Fruit fly (Drosophila melanogaster) Kc167 (cell line): ENCODE results near the gene Pcd.

ENCODE experiments used
- Myc ChIP-seq: fragments of >200 bp; optimal IDR thresholded peaks from 2 replicates; lab custom pipeline; 2017; ENCODE audit warnings: missing external identifiers
- Sin3A ChIP-seq: fragments of >200 bp; optimal IDR thresholded peaks from 2 replicates; lab custom pipeline; 2018; ENCODE audit warnings: missing external identifiers
- h ChIP-seq: fragments of >200 bp; optimal IDR thresholded peaks from 3 replicates; lab custom pipeline; 2018; ENCODE audit warnings: missing external identifiers
- psq ChIP-seq: fragments of >200 bp; optimal IDR thresholded peaks from 2 replicates; lab custom pipeline; 2017; ENCODE audit warnings: missing external identifiers
- ttk ChIP-seq: sonication (Bioruptor generic); optimal IDR thresholded peaks from 2 replicates; lab custom pipeline; 2017; ENCODE audit warnings: missing external identifiers

DNA sequence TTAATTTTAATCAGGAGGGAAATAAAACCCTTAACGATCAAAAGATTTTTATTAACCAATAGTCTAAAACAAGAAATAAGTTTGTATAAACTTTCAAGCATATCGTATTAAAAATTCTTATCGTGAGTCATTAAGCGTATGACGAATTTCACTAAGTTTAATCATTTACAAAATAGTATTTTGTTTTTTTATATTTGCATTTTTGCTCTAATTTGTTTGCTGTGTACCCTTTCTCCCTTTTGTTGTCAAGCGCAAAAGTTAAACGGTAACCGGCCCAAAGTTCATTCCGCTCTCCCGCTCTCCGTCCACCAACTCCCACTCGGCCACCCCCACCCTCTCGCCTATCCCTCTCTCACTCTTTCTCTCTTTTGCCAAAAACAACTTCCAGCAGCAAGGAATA is 40.8 kb downstream of the Pcd start:
- TF ChIP-seq psq (no peak), h (lab: Kevin White, UChicago) (no peak), Sin3A (lab: Kevin White, UChicago) (no peak), Myc (lab: Kevin White, UChicago) (no peak), ttk (no peak)
